Fruit fly (Drosophila melanogaster) whole organism, wandering third instar larva: ENCODE results near the gene CG34345.

Experiments
- Abd-B ChIP-seq: fragments of >200 bp; optimal IDR thresholded peaks from 2 replicates; lab custom pipeline; 2017; ENCODE audit warnings: missing biosample characterization, missing genetic modification characterization
- CG32264 ChIP-seq: fragments of 200-800 bp; sonication (Bioruptor generic); optimal IDR thresholded peaks from 2 replicates; lab custom pipeline; 2016; ENCODE audit warnings: missing biosample characterization, missing genetic modification characterization
- CG9705 ChIP-seq: fragments of 200-800 bp; sonication (Bioruptor generic); optimal IDR thresholded peaks from 2 replicates; lab custom pipeline; 2018; ENCODE audit warnings: missing biosample characterization, mild to moderate bottlenecking, missing genetic modification characterization
- CrebA ChIP-seq: fragments of 200-800 bp; sonication (Bioruptor generic); optimal IDR thresholded peaks from 2 replicates; lab custom pipeline; 2016; ENCODE audit warnings: missing biosample characterization, mild to moderate bottlenecking, missing genetic modification characterization, borderline replicate concordance
- Dfd ChIP-seq: fragments of >200 bp; optimal IDR thresholded peaks from 2 replicates; lab custom pipeline; 2017; ENCODE audit warnings: missing biosample characterization, missing genetic modification characterization
- Dif ChIP-seq: fragments of 200-275, 200-300 bp; sonication (Bioruptor generic); optimal IDR thresholded peaks from 2 replicates; lab custom pipeline; 2018; ENCODE audit warnings: missing biosample characterization, missing genetic modification characterization; ENCODE audit not compliant: partially characterized antibody
- GATAd ChIP-seq: sonication (Bioruptor generic); optimal IDR thresholded peaks from 2 replicates; lab custom pipeline; 2016; ENCODE audit warnings: missing biosample characterization, missing genetic modification characterization
- HLH106 ChIP-seq: fragments of 200-800 bp; optimal IDR thresholded peaks from 3 replicates; lab custom pipeline; 2019; ENCODE audit warnings: missing biosample characterization, mild to moderate bottlenecking, missing genetic modification characterization, moderate library complexity
- Hnf4 ChIP-seq: fragments of 200-800 bp; sonication (Bioruptor generic); optimal IDR thresholded peaks from 2 replicates; lab custom pipeline; 2016; ENCODE audit warnings: missing biosample characterization, mild to moderate bottlenecking, missing genetic modification characterization
- Hr78 ChIP-seq: fragments of >200 bp; optimal IDR thresholded peaks from 2 replicates; lab custom pipeline; 2017; ENCODE audit warnings: missing biosample characterization, missing genetic modification characterization
- Hr83 ChIP-seq: fragments of 200-300 bp; sonication (Bioruptor generic); optimal IDR thresholded peaks from 2 replicates; lab custom pipeline; 2016; ENCODE audit warnings: missing biosample characterization, mild to moderate bottlenecking, missing genetic modification characterization, moderate library complexity; ENCODE audit not compliant: poor library complexity, severe bottlenecking
- Jra ChIP-seq: sonication (Bioruptor generic); optimal IDR thresholded peaks from 2 replicates; lab custom pipeline; 2016; ENCODE audit warnings: missing biosample characterization, missing genetic modification characterization
- Mio ChIP-seq: sonication (Bioruptor generic); optimal IDR thresholded peaks from 2 replicates; lab custom pipeline; 2016; ENCODE audit warnings: missing biosample characterization, missing genetic modification characterization
- Myc ChIP-seq: fragments of >200 bp; optimal IDR thresholded peaks from 2 replicates; lab custom pipeline; 2017
- N ChIP-seq: fragments of >200 bp; optimal IDR thresholded peaks from 2 replicates; lab custom pipeline; 2018; ENCODE audit warnings: missing biosample characterization, missing external identifiers, missing genetic modification characterization
- OdsH ChIP-seq: fragments of 200-800 bp; sonication (Bioruptor generic); optimal IDR thresholded peaks from 2 replicates; lab custom pipeline; 2016; ENCODE audit warnings: missing biosample characterization, mild to moderate bottlenecking, missing genetic modification characterization
- Rel ChIP-seq, 2 experiments: fragments of 200-800 bp; sonication (Bioruptor generic) in 1 of 2; optimal IDR thresholded peaks; 2 replicates in 1 of 2; 3 replicates in 1 of 2; lab custom pipeline; 2016 to 2019; ENCODE audit warnings: mild to moderate bottlenecking in 2 of 2, missing biosample characterization in 2 of 2, missing genetic modification characterization in 2 of 2, moderate library complexity in 1 of 2
- Sp1 ChIP-seq: fragments of 200-800 bp; sonication (Bioruptor generic); optimal IDR thresholded peaks from 3 replicates; lab custom pipeline; 2019; ENCODE audit warnings: missing biosample characterization, mild to moderate bottlenecking, missing genetic modification characterization, moderate library complexity
- Vsx2 ChIP-seq: fragments of 200-300, 225-300 bp; sonication (Bioruptor generic); optimal IDR thresholded peaks from 2 replicates; lab custom pipeline; 2018; ENCODE audit warnings: missing biosample characterization, missing genetic modification characterization; ENCODE audit not compliant: partially characterized antibody
- br ChIP-seq: fragments of 200-800 bp; sonication (Bioruptor generic); optimal IDR thresholded peaks from 2 replicates; lab custom pipeline; 2016; ENCODE audit warnings: missing biosample characterization, missing genetic modification characterization
- brk ChIP-seq: fragments of 200-800 bp; sonication (Bioruptor generic); optimal IDR thresholded peaks from 2 replicates; lab custom pipeline; 2016; ENCODE audit warnings: missing biosample characterization, mild to moderate bottlenecking, missing genetic modification characterization
- dl ChIP-seq, 2 experiments: fragments of 175-275, 200-275 bp in 1 of 2; fragments of 200-275 bp in 1 of 2; sonication (Bioruptor generic); optimal IDR thresholded peaks; lab custom pipeline; 2018; ENCODE audit warnings: mild to moderate bottlenecking in 2 of 2, missing biosample characterization in 2 of 2, missing genetic modification characterization in 2 of 2, moderate library complexity in 2 of 2; ENCODE audit not compliant: partially characterized antibody in 2 of 2, insufficient read depth in 1 of 2
- dmrt93B ChIP-seq: fragments of 200-800 bp; sonication (Bioruptor generic); optimal IDR thresholded peaks from 2 replicates; lab custom pipeline; 2018; ENCODE audit warnings: missing biosample characterization, mild to moderate bottlenecking, missing genetic modification characterization
- dsf ChIP-seq: sonication (Bioruptor generic); optimal IDR thresholded peaks from 2 replicates; lab custom pipeline; 2016; ENCODE audit warnings: missing biosample characterization, missing genetic modification characterization, borderline replicate concordance
- ey ChIP-seq: fragments of 200-800 bp; sonication (Bioruptor generic); optimal IDR thresholded peaks from 2 replicates; lab custom pipeline; 2016; ENCODE audit warnings: missing biosample characterization, missing genetic modification characterization
- foxo ChIP-seq, 2 experiments: fragments of 200-800 bp; sonication (Bioruptor generic); optimal IDR thresholded peaks; 2 replicates in 1 of 2; 3 replicates in 1 of 2; lab custom pipeline; 2016 to 2017; ENCODE audit warnings: missing biosample characterization in 2 of 2, missing genetic modification characterization in 2 of 2
- fru ChIP-seq: fragments of 200-800 bp; sonication (Bioruptor generic); optimal IDR thresholded peaks from 3 replicates; lab custom pipeline; 2016; ENCODE audit warnings: missing biosample characterization, mild to moderate bottlenecking, missing genetic modification characterization
- h ChIP-seq: fragments of 200-800 bp; sonication (Bioruptor generic); optimal IDR thresholded peaks from 3 replicates; lab custom pipeline; 2016; ENCODE audit warnings: missing biosample characterization, mild to moderate bottlenecking, missing genetic modification characterization
- jim ChIP-seq: fragments of 175-275, 200-325 bp; sonication (Bioruptor generic); optimal IDR thresholded peaks from 2 replicates; lab custom pipeline; 2016; ENCODE audit warnings: missing biosample characterization, mild to moderate bottlenecking, missing genetic modification characterization
- lola ChIP-seq: fragments of >200 bp; optimal IDR thresholded peaks from 2 replicates; lab custom pipeline; 2017; ENCODE audit warnings: missing biosample characterization, missing genetic modification characterization
- pan ChIP-seq: fragments of >200 bp; optimal IDR thresholded peaks from 2 replicates; lab custom pipeline; 2017
- psq ChIP-seq: fragments of 200-800 bp; sonication (Bioruptor generic); optimal IDR thresholded peaks from 3 replicates; lab custom pipeline; 2017; ENCODE audit warnings: missing biosample characterization, mild to moderate bottlenecking, missing genetic modification characterization, moderate library complexity
- rgr ChIP-seq: fragments of 200-800 bp; sonication (Bioruptor generic); optimal IDR thresholded peaks from 3 replicates; lab custom pipeline; 2016; ENCODE audit warnings: missing biosample characterization, mild to moderate bottlenecking, missing genetic modification characterization
- sage ChIP-seq: fragments of 200-800 bp; sonication (Bioruptor generic); optimal IDR thresholded peaks from 2 replicates; lab custom pipeline; 2016; ENCODE audit warnings: missing biosample characterization, mild to moderate bottlenecking, missing genetic modification characterization
- sv ChIP-seq: fragments of 200-800 bp; sonication (Bioruptor generic); optimal IDR thresholded peaks from 3 replicates; lab custom pipeline; 2016; ENCODE audit warnings: missing biosample characterization, missing genetic modification characterization
- tai ChIP-seq: sonication (Bioruptor generic); optimal IDR thresholded peaks from 2 replicates; lab custom pipeline; 2016; ENCODE audit warnings: missing biosample characterization, missing genetic modification characterization
- usp ChIP-seq: fragments of >200 bp; optimal IDR thresholded peaks from 2 replicates; lab custom pipeline; 2017; ENCODE audit warnings: missing biosample characterization, missing genetic modification characterization
- woc ChIP-seq: sonication (Bioruptor generic); optimal IDR thresholded peaks from 2 replicates; lab custom pipeline; 2016; ENCODE audit warnings: missing biosample characterization, mild to moderate bottlenecking, missing genetic modification characterization

Gene CG34345

DNA sequence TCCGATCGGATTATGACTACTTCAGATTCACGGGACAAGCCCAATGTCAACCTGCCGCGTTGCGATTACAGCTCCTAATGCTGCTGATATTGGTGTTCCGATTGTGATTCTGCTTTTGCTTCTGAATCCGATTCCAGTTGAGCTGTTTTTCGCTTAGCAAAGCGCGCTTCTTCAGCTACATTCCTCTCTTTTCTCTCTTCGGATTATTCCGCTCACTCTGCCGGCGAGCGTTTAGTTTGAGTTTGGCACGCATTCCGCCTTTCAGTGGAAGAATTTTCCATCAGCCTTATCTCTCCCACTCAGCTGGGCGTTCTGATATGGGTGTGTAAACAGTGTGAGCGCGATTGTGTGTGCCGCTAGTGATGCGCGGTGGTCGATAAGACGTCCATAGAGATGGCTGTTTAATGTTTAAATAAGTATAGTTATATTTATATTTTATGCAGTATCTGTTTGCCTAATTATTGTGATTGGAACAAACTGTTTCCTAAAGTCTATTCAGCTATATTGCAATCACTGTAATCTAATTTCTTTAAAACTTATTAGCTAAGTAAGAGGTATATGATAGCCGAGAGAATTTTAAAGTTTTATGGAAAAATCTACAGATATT lies 44.9 kb downstream of the CG34345 start, which contains the start of gene Galt (continued):
- TF ChIP-seq Hnf4 (no peak), jim (GFP tag; lab: Kevin White, UChicago) (no peak), usp (GFP tag; lab: Kevin White, UChicago) (no peak), fru (GFP tag; lab: Kevin White, UChicago) (peak; percentile 58), N (no peak), dl (GFP tag; optimal IDR thresholded peaks at IDR 0.05; lab: Kevin White, UChicago; ENCODE audit: insufficient read depth in 1 of 2, partially characterized antibody in 2 of 2) (no peak), sv (GFP tag; lab: Kevin White, UChicago) (no peak), CG9705 (GFP tag; lab: Kevin White, UChicago) (peak; percentile 4), rgr (peak; percentile 35), Mio (no peak), pan (no peak), br (GFP tag; lab: Kevin White, UChicago) (peak; percentile 18), dsf (GFP tag; lab: Kevin White, UChicago) (no peak), HLH106 (peak; percentile 51), Dif (GFP tag; lab: Kevin White, UChicago) (peak; percentile 70), brk (GFP tag; lab: Kevin White, UChicago) (no peak), Abd-B (GFP tag; lab: Kevin White, UChicago) (no peak), lola (no peak)

DNA sequence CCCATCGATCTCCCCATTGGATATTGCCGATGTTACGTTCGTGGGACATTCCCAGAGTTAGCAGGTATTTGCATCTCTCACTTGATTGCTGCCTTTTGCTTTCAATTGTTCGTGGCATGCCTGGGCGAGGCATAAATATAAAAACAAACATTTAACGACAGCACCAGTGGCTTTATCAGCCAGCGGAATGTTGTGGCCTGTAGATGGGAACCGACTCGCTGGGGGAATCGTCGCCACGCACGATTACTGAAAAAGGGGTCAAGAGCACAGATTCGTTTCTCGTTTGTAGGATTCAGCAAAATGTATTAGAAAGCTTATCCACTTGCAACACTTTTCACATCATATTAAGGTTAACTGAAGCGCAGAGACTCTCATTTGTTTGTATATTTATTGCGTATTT lies 48.5 kb downstream of the CG34345 start:
- no peak for TF ChIP-seq Jra
- no peak for TF ChIP-seq dl (GFP tag; optimal IDR thresholded peaks at IDR 0.05; lab: Kevin White, UChicago; ENCODE audit: insufficient read depth in 1 of 2, partially characterized antibody in 2 of 2)
- TF ChIP-seq brk (GFP tag; lab: Kevin White, UChicago), result no peak
- TF ChIP-seq fru (GFP tag; lab: Kevin White, UChicago), result no peak
- no peak for TF ChIP-seq lola
- TF ChIP-seq foxo (GFP tag; optimal IDR thresholded peaks at IDR 0.05; lab: Kevin White, UChicago), result no peak
- TF ChIP-seq Abd-B (GFP tag; lab: Kevin White, UChicago), result no peak
- TF ChIP-seq Hr78 (GFP tag; lab: Kevin White, UChicago), result no peak
- TF ChIP-seq Myc (lab: Kevin White, UChicago), result no peak
- no peak for TF ChIP-seq Dfd (GFP tag; lab: Kevin White, UChicago)
- no peak for TF ChIP-seq Vsx2 (GFP tag; lab: Kevin White, UChicago)
- TF ChIP-seq CrebA (GFP tag; lab: Kevin White, UChicago), result no peak
- TF ChIP-seq psq (GFP tag; lab: Kevin White, UChicago), result no peak
- no peak for TF ChIP-seq dsf (GFP tag; lab: Kevin White, UChicago)
- no peak for TF ChIP-seq br (GFP tag; lab: Kevin White, UChicago)

DNA sequence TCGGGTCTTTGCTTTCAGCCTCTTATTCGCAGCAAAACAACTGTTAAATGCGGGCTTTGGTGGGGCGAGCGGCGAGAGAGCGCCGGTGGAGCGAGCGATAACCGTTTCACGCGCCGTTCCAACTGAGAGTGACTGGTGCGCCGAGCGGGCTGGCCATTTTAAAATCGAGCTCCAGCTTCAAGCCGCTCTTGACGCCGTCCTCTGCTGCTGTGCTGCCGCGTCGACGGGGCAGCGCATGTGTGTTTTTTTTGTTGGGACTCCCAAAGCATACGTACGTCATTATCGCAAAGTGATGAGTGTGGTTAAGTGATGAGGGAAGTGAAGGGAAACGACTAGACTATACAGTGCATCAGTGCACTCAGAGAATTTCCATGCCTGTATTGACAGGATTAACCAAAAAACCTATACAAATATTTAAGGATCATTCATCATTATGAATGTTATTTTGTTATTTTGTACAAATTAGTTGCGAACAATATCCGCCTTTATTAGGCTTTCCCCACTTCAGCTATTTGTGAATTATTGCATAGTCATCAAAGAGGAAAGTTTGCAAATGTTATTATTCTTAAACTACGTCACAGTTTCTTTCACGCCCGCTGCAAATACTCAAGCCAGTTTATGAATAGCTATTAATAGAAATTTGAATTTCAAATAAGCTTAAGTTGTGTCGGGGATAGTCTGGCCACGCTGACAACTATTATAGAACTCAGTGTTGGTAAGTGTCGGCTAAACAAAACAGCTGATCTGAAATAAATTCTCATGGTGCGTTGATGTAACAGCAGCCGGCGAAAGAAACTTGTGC lies 50.5 kb downstream of the CG34345 start, which contains the start of gene Spn27A:
TSS of gene Spn27A (minus strand) at position 137 of the 802 bp plus-strand sequence.
- no peak for TF ChIP-seq CG32264
- TF ChIP-seq lola, result no peak
- peak; percentile 76 for TF ChIP-seq woc (GFP tag; lab: Kevin White, UChicago)
- TF ChIP-seq sv (GFP tag; lab: Kevin White, UChicago), result peak; percentile 13
- peak; percentile 37 for TF ChIP-seq dsf (GFP tag; lab: Kevin White, UChicago)
- no peak for TF ChIP-seq jim (GFP tag; lab: Kevin White, UChicago)
- TF ChIP-seq tai (GFP tag; lab: Kevin White, UChicago), result no peak
- TF ChIP-seq br (GFP tag; lab: Kevin White, UChicago), result peak; percentile 64
- peak; percentile 77 for TF ChIP-seq ey (GFP tag; lab: Kevin White, UChicago)
- no peak for TF ChIP-seq sage (GFP tag; lab: Kevin White, UChicago)
- TF ChIP-seq psq (GFP tag; lab: Kevin White, UChicago), result peak; percentile 98
- peak; percentile 54 for TF ChIP-seq CG9705 (GFP tag; lab: Kevin White, UChicago)
- peak; percentile 7 to 37 for TF ChIP-seq dl (GFP tag; optimal IDR thresholded peaks at IDR 0.05; lab: Kevin White, UChicago; ENCODE audit: insufficient read depth in 1 of 2, partially characterized antibody in 2 of 2)
- no peak for TF ChIP-seq Abd-B (GFP tag; lab: Kevin White, UChicago)
- TF ChIP-seq Jra, result peak; percentile 52
- TF ChIP-seq foxo (GFP tag; optimal IDR thresholded peaks at IDR 0.05; lab: Kevin White, UChicago), result peak; percentile 15 to 74
- peak; percentile 72 for TF ChIP-seq OdsH (GFP tag; lab: Kevin White, UChicago)
- TF ChIP-seq Dfd (GFP tag; lab: Kevin White, UChicago), result no peak
- TF ChIP-seq usp (GFP tag; lab: Kevin White, UChicago), result no peak
- TF ChIP-seq Dif (GFP tag; lab: Kevin White, UChicago), result peak; percentile 67
- TF ChIP-seq Vsx2 (GFP tag; lab: Kevin White, UChicago), result no peak
- peak; percentile 62 for TF ChIP-seq Hnf4
- TF ChIP-seq N, result no peak
- TF ChIP-seq HLH106, result peak; percentile 55
- no peak for TF ChIP-seq Hr78 (GFP tag; lab: Kevin White, UChicago)
- peak; percentile 71 for TF ChIP-seq rgr
- no peak for TF ChIP-seq GATAd (GFP tag; lab: Kevin White, UChicago)
- TF ChIP-seq pan, result no peak
- no peak for TF ChIP-seq Mio
- no peak for TF ChIP-seq Rel (GFP tag; optimal IDR thresholded peaks at IDR 0.05; lab: Kevin White, UChicago)
- peak; percentile 99 for TF ChIP-seq Rel (tag; optimal IDR thresholded peaks at IDR 0.05; lab: Kevin White, UChicago)
- peak; percentile 77 for TF ChIP-seq h (GFP tag; lab: Kevin White, UChicago)
- peak; percentile 15 for TF ChIP-seq Hr83 (GFP tag; lab: Kevin White, UChicago)
- TF ChIP-seq Myc (lab: Kevin White, UChicago), result no peak
- TF ChIP-seq brk (GFP tag; lab: Kevin White, UChicago), result no peak
- TF ChIP-seq Sp1 (GFP tag; lab: Kevin White, UChicago), result peak; percentile 36
- TF ChIP-seq dmrt93B (GFP tag; lab: Kevin White, UChicago), result no peak
